Worm (Caenorhabditis elegans) whole organism, L4/young adult: ENCODE measurements around the gene twk-36.

Experiments used
- W03F9.2 ChIP-seq: fragments of 150-350 bp; optimal IDR thresholded peaks from 2 replicates; lab custom pipeline; 2014; ENCODE audit warnings: missing biosample characterization, missing genetic modification characterization
- dao-5 ChIP-seq: sonication (generic microtip); optimal IDR thresholded peaks from 2 replicates; lab custom pipeline; 2016; ENCODE audit warnings: missing genotype, missing genetic modification characterization, moderate library complexity, missing compliant biosample characterization

- no peak for TF ChIP-seq dao-5 (tag; lab: Kevin White, UChicago)
- no peak for TF ChIP-seq W03F9.2 (tag; lab: Kevin White, UChicago)
Observed at ce11 chrV:17743802-17744201, 3.1 kb downstream of the twk-36 start.
